Worm (Caenorhabditis elegans) whole organism, young adult: Measurements from ENCODE around the gene col-186.

ENCODE experiments used
- B0261.1 ChIP-seq: sonication (generic microtip); optimal IDR thresholded peaks from 2 replicates; lab custom pipeline; 2016; ENCODE audit warnings: mild to moderate bottlenecking, missing genetic modification characterization, moderate library complexity, missing compliant biosample characterization
- F23B12.7 ChIP-seq: sonication (generic microtip); optimal IDR thresholded peaks from 2 replicates; lab custom pipeline; 2017; ENCODE audit warnings: missing genetic modification characterization, mild to moderate bottlenecking, missing compliant biosample characterization, antibody characterized with exemption, moderate library complexity; ENCODE audit not compliant: insufficient read depth
- F55B11.4 ChIP-seq: sonication (generic microtip); optimal IDR thresholded peaks from 2 replicates; lab custom pipeline; 2016; ENCODE audit warnings: missing compliant biosample characterization, missing genetic modification characterization, borderline replicate concordance; ENCODE audit not compliant: insufficient read depth
- F57A8.1 ChIP-seq: fragments of 200-800 bp; sonication (Bioruptor generic); optimal IDR thresholded peaks from 2 replicates; lab custom pipeline; 2018; ENCODE audit warnings: mild to moderate bottlenecking, missing genetic modification characterization, moderate library complexity, missing compliant biosample characterization
- K11D2.4 ChIP-seq: fragments of 200-800 bp; sonication (Bioruptor generic); IDR thresholded peaks from 2 replicates; pipeline ENCODE4 v1.3.6; 2022; ENCODE audit warnings: missing genetic modification reagents, missing genetic modification characterization, missing compliant biosample characterization
- K12H6.12 ChIP-seq: fragments of 200-800 bp; sonication (Bioruptor generic); optimal IDR thresholded peaks from 2 replicates; lab custom pipeline; 2018; ENCODE audit warnings: mild to moderate bottlenecking, missing genetic modification characterization, missing compliant biosample characterization
- Y95B8A.8 ChIP-seq: fragments of 200-800 bp; sonication (Bioruptor generic); IDR thresholded peaks from 2 replicates; pipeline ENCODE4 v1.3.6; 2022; ENCODE audit warnings: missing genetic modification reagents, missing genetic modification characterization, missing compliant biosample characterization
- ZK185.1 ChIP-seq: sonication (generic microtip); optimal IDR thresholded peaks from 2 replicates; lab custom pipeline; 2016; ENCODE audit warnings: mild to moderate bottlenecking, missing genetic modification characterization, missing compliant biosample characterization; ENCODE audit not compliant: poor library complexity, severe bottlenecking
- atf-7 ChIP-seq: sonication (generic microtip); optimal IDR thresholded peaks from 2 replicates; lab custom pipeline; 2017; ENCODE audit warnings: mild to moderate bottlenecking, missing genetic modification characterization, missing compliant biosample characterization
- ccch-3 ChIP-seq: fragments of 200-800 bp; sonication (Bioruptor generic); optimal IDR thresholded peaks from 2 replicates; lab custom pipeline; 2018; ENCODE audit warnings: mild to moderate bottlenecking, missing genetic modification characterization, missing compliant biosample characterization
- cebp-1 ChIP-seq, 2 experiments: fragments of 200-800 bp in 1 of 2; sonication (Bioruptor generic) in 1 of 2; sonication (generic microtip) in 1 of 2; IDR thresholded peaks in 1 of 2; optimal IDR thresholded peaks in 1 of 2; 2 replicates each; pipeline versions ENCODE4 v1.3.6 to Lab custom; 2017 to 2022; ENCODE audit warnings: missing compliant biosample characterization in 2 of 2, missing genetic modification characterization in 2 of 2, mild to moderate bottlenecking in 1 of 2, missing genetic modification reagents in 1 of 2, moderate library complexity in 1 of 2
- cebp-2 ChIP-seq: fragments of 200-800 bp; sonication (Bioruptor generic); IDR thresholded peaks from 2 replicates; pipeline ENCODE4 v1.3.6; 2022; ENCODE audit warnings: missing genetic modification characterization, missing compliant biosample characterization
- dox-1 ChIP-seq: fragments of 200-800 bp; sonication (Bioruptor generic); IDR thresholded peaks from 2 replicates; pipeline ENCODE4 v1.3.6; 2022; ENCODE audit warnings: missing genetic modification reagents, missing genetic modification characterization, missing compliant biosample characterization
- dpff-1 ChIP-seq: sonication (generic microtip); optimal IDR thresholded peaks from 2 replicates; lab custom pipeline; 2017; ENCODE audit warnings: mild to moderate bottlenecking, missing genetic modification characterization, missing compliant biosample characterization
- efl-1 ChIP-seq: fragments of 150-350 bp; optimal IDR thresholded peaks from 2 replicates; lab custom pipeline; 2014; ENCODE audit warnings: missing biosample characterization, missing genetic modification reagents, missing genetic modification characterization
- egl-18 ChIP-seq: fragments of 200-800 bp; sonication (Bioruptor generic); IDR thresholded peaks from 2 replicates; pipeline ENCODE4 v1.3.6; 2022; ENCODE audit warnings: missing genetic modification reagents, missing genetic modification characterization, missing compliant biosample characterization
- gei-17 ChIP-seq: fragments of 200-800 bp; sonication (Bioruptor generic); optimal IDR thresholded peaks from 2 replicates; lab custom pipeline; 2018; ENCODE audit warnings: mild to moderate bottlenecking, missing genetic modification characterization, missing compliant biosample characterization
- hmg-1.2 ChIP-seq: fragments of 200-800 bp; sonication (Bioruptor generic); IDR thresholded peaks from 2 replicates; pipeline ENCODE4 v1.3.6; 2022; ENCODE audit warnings: missing genetic modification reagents, missing genetic modification characterization, missing compliant biosample characterization
- hmg-20 ChIP-seq: fragments of 200-800 bp; sonication (Bioruptor generic); IDR thresholded peaks from 2 replicates; pipeline ENCODE4 v1.3.6; 2022; ENCODE audit warnings: missing genetic modification reagents, missing genetic modification characterization, missing compliant biosample characterization
- hsf-1 ChIP-seq: fragments of 200-800 bp; sonication (Bioruptor generic); IDR thresholded peaks from 2 replicates; pipeline ENCODE4 v1.3.6; 2022; ENCODE audit warnings: missing genetic modification reagents, missing genetic modification characterization, missing compliant biosample characterization
- let-607 ChIP-seq, 2 experiments: fragments of 200-800 bp in 1 of 2; sonication (Bioruptor generic) in 1 of 2; sonication (generic microtip) in 1 of 2; optimal IDR thresholded peaks; 2 replicates each; lab custom pipeline; 2016 to 2018; ENCODE audit warnings: mild to moderate bottlenecking in 2 of 2, missing compliant biosample characterization in 2 of 2, missing genetic modification characterization in 2 of 2, moderate library complexity in 2 of 2, missing genotype in 1 of 2
- lin-26 ChIP-seq: fragments of 200-800 bp; sonication (Bioruptor generic); IDR thresholded peaks from 2 replicates; pipeline ENCODE4 v1.3.6; 2022; ENCODE audit warnings: missing genetic modification reagents, missing genetic modification characterization, missing compliant biosample characterization
- lin-35 ChIP-seq, 3 experiments: fragments of 150-350 bp in 2 of 3; sonication (generic microtip) in 1 of 3; optimal IDR thresholded peaks; 2 replicates each; lab custom pipeline; 2014 to 2018; ENCODE audit warnings: missing biosample characterization in 3 of 3, missing genetic modification characterization in 3 of 3, missing genetic modification reagents in 3 of 3
- madf-10 ChIP-seq: sonication (generic microtip); optimal IDR thresholded peaks from 2 replicates; lab custom pipeline; 2016; ENCODE audit warnings: mild to moderate bottlenecking, missing genetic modification characterization, missing compliant biosample characterization
- madf-3 ChIP-seq: fragments of 200-800 bp; sonication (Bioruptor generic); IDR thresholded peaks from 2 replicates; pipeline ENCODE4 v1.3.6; 2022; ENCODE audit warnings: missing genetic modification reagents, missing genetic modification characterization, missing compliant biosample characterization
- madf-6 ChIP-seq: fragments of 200-800 bp; sonication (Bioruptor generic); IDR thresholded peaks from 2 replicates; pipeline ENCODE4 v1.3.6; 2022; ENCODE audit warnings: missing genetic modification reagents, missing genetic modification characterization, missing compliant biosample characterization
- mes-4 ChIP-seq: sonication (generic microtip); optimal IDR thresholded peaks from 2 replicates; lab custom pipeline; 2016; ENCODE audit warnings: missing genotype, missing genetic modification characterization, missing compliant biosample characterization
- nfya-1 ChIP-seq: sonication (generic microtip); optimal IDR thresholded peaks from 2 replicates; lab custom pipeline; 2017; ENCODE audit warnings: antibody characterized with exemption, missing compliant biosample characterization, missing genetic modification characterization, borderline replicate concordance; ENCODE audit not compliant: insufficient read depth
- nhr-179 ChIP-seq: sonication (generic microtip); optimal IDR thresholded peaks from 2 replicates; lab custom pipeline; 2016; ENCODE audit warnings: mild to moderate bottlenecking, missing genetic modification characterization, missing compliant biosample characterization
- nhr-27 ChIP-seq: fragments of 200-800 bp; sonication (Bioruptor generic); optimal IDR thresholded peaks from 2 replicates; lab custom pipeline; 2018; ENCODE audit warnings: mild to moderate bottlenecking, missing genetic modification characterization, moderate library complexity, missing compliant biosample characterization
- pbrm-1 ChIP-seq: fragments of 200-800 bp; sonication (Bioruptor generic); IDR thresholded peaks from 2 replicates; pipeline ENCODE4 v1.3.6; 2022; ENCODE audit warnings: missing genetic modification reagents, missing genetic modification characterization, missing compliant biosample characterization
- pha-4 ChIP-seq: fragments of 150-350 bp; sonication (generic microtip); optimal IDR thresholded peaks from 2 replicates; lab custom pipeline; 2014; ENCODE audit warnings: missing biosample characterization, missing genetic modification reagents, missing genetic modification characterization
- rec-8 ChIP-seq, 2 experiments: sonication (generic microtip); optimal IDR thresholded peaks; 2 replicates each; lab custom pipeline; 2016; ENCODE audit warnings: mild to moderate bottlenecking in 2 of 2, missing genetic modification characterization in 2 of 2, missing genetic modification reagents in 2 of 2, missing genotype in 2 of 2, missing biosample characterization in 1 of 2, missing compliant biosample characterization in 1 of 2, moderate library complexity in 1 of 2
- tbp1 ChIP-seq: fragments of 200-800 bp; sonication (Bioruptor generic); optimal IDR thresholded peaks from 2 replicates; lab custom pipeline; 2018; ENCODE audit warnings: mild to moderate bottlenecking, missing genetic modification characterization, missing compliant biosample characterization
- tlf-1 ChIP-seq: fragments of 200-800 bp; sonication (Bioruptor generic); optimal IDR thresholded peaks from 2 replicates; lab custom pipeline; 2018; ENCODE audit warnings: mild to moderate bottlenecking, missing genetic modification characterization, missing compliant biosample characterization
- xnd-1 ChIP-seq: sonication (generic microtip); optimal IDR thresholded peaks from 2 replicates; lab custom pipeline; 2016; ENCODE audit warnings: missing genotype, missing genetic modification reagents, missing genetic modification characterization, missing compliant biosample characterization
- zfh-2 ChIP-seq: fragments of 200-800 bp; sonication (Bioruptor generic); conservative IDR thresholded peaks from 2 replicates; pipeline ENCODE4 v1.3.6; 2022; ENCODE audit warnings: missing genetic modification reagents, missing genetic modification characterization, missing compliant biosample characterization
- ztf-18 ChIP-seq: sonication (generic microtip); optimal IDR thresholded peaks from 2 replicates; lab custom pipeline; 2016; ENCODE audit warnings: missing genotype, mild to moderate bottlenecking, missing genetic modification characterization, missing compliant biosample characterization
- ztf-26 ChIP-seq: sonication (generic microtip); optimal IDR thresholded peaks from 2 replicates; lab custom pipeline; 2017; ENCODE audit warnings: missing genetic modification characterization, missing compliant biosample characterization

col-186 gene

ce11 chrX:15958767-15959166, 7.5 kb downstream of the col-186 start, which contains the start of gene C09G1.5:
Gene C09G1.5 (plus strand): TSS chrX:15959067.
- TF ChIP-seq let-607 (tag; optimal IDR thresholded peaks at IDR 0.05; lab: Kevin White, UChicago): no peak
- no peak for TF ChIP-seq madf-10 (tag; lab: Kevin White, UChicago)
- no peak for TF ChIP-seq nhr-179 (tag; lab: Kevin White, UChicago)
- no peak for TF ChIP-seq hsf-1 (GFP tag; lab: Robert Waterston, UW)
- no peak for TF ChIP-seq dox-1 (GFP tag; lab: Robert Waterston, UW)
- no peak for TF ChIP-seq ccch-3 (GFP tag; lab: Kevin White, UChicago)
- TF ChIP-seq B0261.1: no peak
- no peak for TF ChIP-seq hmg-1.2 (GFP tag; lab: Robert Waterston, UW)
- no peak for TF ChIP-seq rec-8 (tag; optimal IDR thresholded peaks at IDR 0.05; lab: Kevin White, UChicago)
- no peak for TF ChIP-seq madf-3 (GFP tag; lab: Robert Waterston, UW)
- no peak for TF ChIP-seq xnd-1 (tag; lab: Kevin White, UChicago)
- TF ChIP-seq cebp-2: no peak
- no peak for TF ChIP-seq mes-4
- no peak for TF ChIP-seq F57A8.1 (GFP tag; lab: Kevin White, UChicago)
- TF ChIP-seq, all 124 proteins: peak for 0

- TF ChIP-seq F55B11.4 (tag; lab: Kevin White, UChicago) (no peak), madf-6 (GFP tag; lab: Robert Waterston, UW) (no peak), dpff-1 (no peak), zfh-2 (GFP tag; lab: Robert Waterston, UW) (no peak), tbp1 (GFP tag; lab: Kevin White, UChicago) (no peak), cebp-2 (no peak), efl-1 (GFP tag; lab: Kevin White, UChicago) (no peak)
- TF ChIP-seq, all 124 proteins: peak for 0
These were observed 31.3 kb downstream of the col-186 start, which contains the start of gene C09G1.2 for ce11 chrX:15982630-15983029. Gene C09G1.2 (minus strand): TSS chrX:15982730.

- TF ChIP-seq ztf-26 (tag; lab: Kevin White, UChicago): peak; percentile 33
- no peak for TF ChIP-seq hmg-20 (GFP tag; lab: Robert Waterston, UW)
- no peak for TF ChIP-seq ztf-18
- peak; percentile 43 for TF ChIP-seq atf-7 (tag; lab: Kevin White, UChicago)
- peak; percentile 68; the same call in 1 of the 2 replicates for TF ChIP-seq cebp-1 (GFP tag; IDR thresholded peaks at IDR 0.05; lab: Robert Waterston, UW)
- TF ChIP-seq cebp-1 (tag; optimal IDR thresholded peaks at IDR 0.05; lab: Kevin White, UChicago): no peak
- TF ChIP-seq lin-35 (GFP tag; optimal IDR thresholded peaks at IDR 0.05; lab: Kevin White, UChicago): peak in 1 of 3 experiments; percentile 83
- TF ChIP-seq tbp1 (GFP tag; lab: Kevin White, UChicago): peak; percentile 42
- peak; percentile 95 for TF ChIP-seq gei-17 (GFP tag; lab: Kevin White, UChicago)
- TF ChIP-seq tlf-1 (GFP tag; lab: Kevin White, UChicago): peak; percentile 59
- peak; percentile 50 for TF ChIP-seq F23B12.7 (tag; lab: Kevin White, UChicago)
- peak; percentile 9 for TF ChIP-seq K12H6.12 (tag; lab: Kevin White, UChicago)
- TF ChIP-seq nfya-1 (tag; lab: Kevin White, UChicago): no peak
- no peak for TF ChIP-seq cebp-2
- no peak for TF ChIP-seq egl-18 (GFP tag; lab: Robert Waterston, UW)
- peak; percentile 23 for TF ChIP-seq B0261.1
- no peak for TF ChIP-seq Y95B8A.8 (GFP tag; lab: Robert Waterston, UW)
- no peak for TF ChIP-seq lin-26 (GFP tag; lab: Robert Waterston, UW)
- TF ChIP-seq pbrm-1 (GFP tag; lab: Robert Waterston, UW): no peak
- no peak for TF ChIP-seq nhr-27
- peak; percentile 35; the same call in 1 of the 2 replicates for TF ChIP-seq hmg-1.2 (GFP tag; lab: Robert Waterston, UW)
- TF ChIP-seq K11D2.4 (GFP tag; lab: Robert Waterston, UW): peak; percentile 73
- TF ChIP-seq pha-4 (tag; lab: Kevin White, UChicago): no peak
- peak; percentile 73 for TF ChIP-seq ZK185.1 (tag; lab: Kevin White, UChicago)
These were observed 32.0 kb downstream of the col-186 start for ce11 chrX:15983288-15983687.
